Worm (Caenorhabditis elegans) whole organism, early embryonic: ENCODE data around the gene K01A6.6.

ENCODE experiments used
- B0310.2 ChIP-seq: sonication (generic microtip); optimal IDR thresholded peaks from 2 replicates; lab custom pipeline; 2016; ENCODE audit warnings: mild to moderate bottlenecking, missing genetic modification characterization, missing compliant biosample characterization
- F13C5.2 ChIP-seq: sonication (generic microtip); optimal IDR thresholded peaks from 2 replicates; lab custom pipeline; 2017; ENCODE audit warnings: mild to moderate bottlenecking, missing genetic modification characterization, inconsistent platforms, missing compliant biosample characterization
- aly-1 ChIP-seq: sonication (generic microtip); optimal IDR thresholded peaks from 2 replicates; lab custom pipeline; 2016; ENCODE audit warnings: missing genetic modification characterization, missing compliant biosample characterization
- ama-1 ChIP-seq: fragments of 150-350 bp; optimal IDR thresholded peaks from 2 replicates; lab custom pipeline; 2014
- ceh-13 ChIP-seq: fragments of 200-800 bp; sonication (Bioruptor generic); optimal IDR thresholded peaks from 2 replicates; lab custom pipeline; 2018; ENCODE audit warnings: mild to moderate bottlenecking, missing genetic modification characterization, missing compliant biosample characterization
- ceh-36 ChIP-seq: sonication (generic microtip); optimal IDR thresholded peaks from 2 replicates; lab custom pipeline; 2016; ENCODE audit warnings: missing genetic modification characterization, inconsistent platforms, missing compliant biosample characterization
- flt-1 ChIP-seq: fragments of 200-800 bp; sonication (Bioruptor generic); IDR thresholded peaks from 2 replicates; pipeline ENCODE4 v1.3.6; 2022; ENCODE audit warnings: missing genetic modification characterization, missing compliant biosample characterization
- hmg-4 ChIP-seq: fragments of 200-800 bp; sonication (Bioruptor generic); optimal IDR thresholded peaks from 2 replicates; lab custom pipeline; 2018; ENCODE audit warnings: mild to moderate bottlenecking, missing genetic modification characterization, missing compliant biosample characterization
- hnd-1 ChIP-seq: sonication (generic microtip); optimal IDR thresholded peaks from 2 replicates; lab custom pipeline; 2016; ENCODE audit warnings: missing genetic modification characterization, missing compliant biosample characterization
- pes-1 ChIP-seq: fragments of 200-800 bp; sonication (Bioruptor generic); IDR thresholded peaks from 2 replicates; pipeline ENCODE4 v1.3.6; 2022; ENCODE audit warnings: missing genetic modification reagents, missing genetic modification characterization, missing compliant biosample characterization
- tbx-37 ChIP-seq: fragments of 200-800 bp; sonication (Bioruptor generic); conservative IDR thresholded peaks from 2 replicates; pipeline ENCODE4 v1.3.6; 2022; ENCODE audit warnings: missing genetic modification reagents, missing genetic modification characterization, missing compliant biosample characterization
- tra-4 ChIP-seq: sonication (generic microtip); optimal IDR thresholded peaks from 2 replicates; lab custom pipeline; 2017; ENCODE audit warnings: missing genetic modification characterization, missing compliant biosample characterization

- TF ChIP-seq ama-1 (lab: Kevin White, UChicago): no peak
- no peak for TF ChIP-seq F13C5.2 (tag; lab: Kevin White, UChicago)
- TF ChIP-seq tra-4 (tag; lab: Kevin White, UChicago): no peak
- no peak for TF ChIP-seq tbx-37 (GFP tag; lab: Robert Waterston, UW)
- no peak for TF ChIP-seq hmg-4 (GFP tag; lab: Kevin White, UChicago)
- TF ChIP-seq aly-1 (tag; lab: Kevin White, UChicago): no peak
- no peak for TF ChIP-seq pes-1
- TF ChIP-seq flt-1: no peak
- no peak for TF ChIP-seq ceh-36
- no peak for TF ChIP-seq ceh-13
- no peak for TF ChIP-seq hnd-1
- TF ChIP-seq B0310.2 (tag; lab: Kevin White, UChicago): no peak
Measured at ce11 chrIV:11740204-11740603, 5.1 kb downstream of the K01A6.6 start, which contains the start of gene K01A6.4.
